Worm (Caenorhabditis elegans) whole organism, mixed stage, embryonic: ENCODE results near the gene D1086.17.

Experiments
- M03D4.4 ChIP-seq: sonication (generic microtip); optimal IDR thresholded peaks from 2 replicates; lab custom pipeline; 2017; ENCODE audit warnings: mild to moderate bottlenecking, missing genetic modification characterization, missing compliant biosample characterization
- ceh-39 ChIP-seq: fragments of 150-350 bp; optimal IDR thresholded peaks from 2 replicates; lab custom pipeline; 2014; ENCODE audit warnings: missing biosample characterization, missing genetic modification characterization
- ceh-43 ChIP-seq: fragments of 200-800 bp; sonication (Bioruptor generic); optimal IDR thresholded peaks from 2 replicates; lab custom pipeline; 2018; ENCODE audit warnings: mild to moderate bottlenecking, missing genetic modification characterization, moderate library complexity, missing compliant biosample characterization
- ceh-83 ChIP-seq: fragments of 200-800 bp; sonication (Bioruptor generic); optimal IDR thresholded peaks from 2 replicates; lab custom pipeline; 2018; ENCODE audit warnings: mild to moderate bottlenecking, missing genetic modification characterization, missing compliant biosample characterization
- elt-3 ChIP-seq: fragments of 150-350 bp; optimal IDR thresholded peaks from 2 replicates; lab custom pipeline; 2014; ENCODE audit warnings: missing biosample characterization, missing genetic modification characterization
- ham-2 ChIP-seq: fragments of 200-800 bp; sonication (Bioruptor generic); optimal IDR thresholded peaks from 2 replicates; lab custom pipeline; 2018; ENCODE audit warnings: mild to moderate bottlenecking, missing genetic modification characterization, missing compliant biosample characterization
- nhr-12 ChIP-seq: fragments of 150-350 bp; optimal IDR thresholded peaks from 2 replicates; lab custom pipeline; 2014; ENCODE audit warnings: missing biosample characterization, missing genetic modification characterization
- nhr-237 ChIP-seq: fragments of 150-350 bp; optimal IDR thresholded peaks from 2 replicates; lab custom pipeline; 2014; ENCODE audit warnings: missing biosample characterization, missing genetic modification characterization
- pha-4 ChIP-seq: fragments of 150-350 bp; optimal IDR thresholded peaks from 2 replicates; lab custom pipeline; 2018; ENCODE audit warnings: missing biosample characterization, missing genetic modification reagents, missing genetic modification characterization
- snpc-4 ChIP-seq: fragments of 150-350 bp; optimal IDR thresholded peaks from 2 replicates; lab custom pipeline; 2014; ENCODE audit warnings: missing biosample characterization, missing genetic modification characterization
- ztf-11 ChIP-seq: fragments of 150-350 bp; optimal IDR thresholded peaks from 2 replicates; lab custom pipeline; 2014; ENCODE audit warnings: missing biosample characterization, missing genetic modification characterization

- TF ChIP-seq nhr-237 (tag; lab: Kevin White, UChicago) (no peak), nhr-12 (no peak), ztf-11 (no peak), ham-2 (GFP tag; lab: Kevin White, UChicago) (no peak), pha-4 (tag; lab: Kevin White, UChicago) (no peak), elt-3 (tag; lab: Kevin White, UChicago) (no peak), M03D4.4 (tag; lab: Kevin White, UChicago) (no peak), ceh-39 (tag; lab: Kevin White, UChicago) (no peak), ceh-43 (GFP tag; lab: Kevin White, UChicago) (no peak), ceh-83 (no peak), snpc-4 (tag; lab: Kevin White, UChicago) (no peak)
Observed at ce11 chrV:14094953-14095352, 27.3 kb downstream of the D1086.17 start.
